Fruit fly (Drosophila melanogaster) whole organism, prepupa: ENCODE data around the gene CG34278.
A peak's percentile ranks its signal among the peaks of the same experiment; 100 is the strongest.

Experiments
- Blimp-1 ChIP-seq: fragments of 200-800 bp; sonication (Bioruptor generic); optimal IDR thresholded peaks from 3 replicates; lab custom pipeline; 2017; ENCODE audit warnings: missing biosample characterization, missing genetic modification characterization, mild to moderate bottlenecking, moderate library complexity, missing genetic modification reagents
- CG10631 ChIP-seq: fragments of 200-800 bp; sonication (Bioruptor generic); optimal IDR thresholded peaks from 2 replicates; lab custom pipeline; 2016; ENCODE audit warnings: missing biosample characterization, missing genetic modification characterization
- CG10669 ChIP-seq: fragments of 200-800 bp; sonication (Bioruptor generic); optimal IDR thresholded peaks from 3 replicates; lab custom pipeline; 2018; ENCODE audit warnings: missing biosample characterization, mild to moderate bottlenecking, missing genetic modification characterization, moderate library complexity
- CG11762 ChIP-seq: fragments of 200-800 bp; sonication (Bioruptor generic); optimal IDR thresholded peaks from 3 replicates; lab custom pipeline; 2016; ENCODE audit warnings: missing biosample characterization, missing genetic modification characterization; ENCODE audit not compliant: insufficient read depth
- CG15336 ChIP-seq: fragments of 200-800 bp; sonication (Bioruptor generic); IDR thresholded peaks from 2 replicates; pipeline ENCODE4 v1.3.6; 2022; ENCODE audit warnings: missing biosample characterization, missing genetic modification characterization
- CG1621 ChIP-seq: fragments of 200-800 bp; sonication (Bioruptor generic); optimal IDR thresholded peaks from 3 replicates; lab custom pipeline; 2018; ENCODE audit warnings: missing biosample characterization, mild to moderate bottlenecking, missing genetic modification characterization
- CG16779 ChIP-seq: fragments of 200-800 bp; sonication (Bioruptor generic); optimal IDR thresholded peaks from 3 replicates; lab custom pipeline; 2017; ENCODE audit warnings: missing biosample characterization, mild to moderate bottlenecking, missing genetic modification characterization
- CG3032 ChIP-seq: fragments of 200-800 bp; optimal IDR thresholded peaks from 2 replicates; lab custom pipeline; 2019; ENCODE audit warnings: missing biosample characterization, mild to moderate bottlenecking, missing genetic modification characterization, moderate library complexity
- CG31627 ChIP-seq: fragments of 200-800 bp; sonication (Bioruptor generic); optimal IDR thresholded peaks from 3 replicates; lab custom pipeline; 2016; ENCODE audit warnings: missing biosample characterization, missing genetic modification characterization
- CG32006 ChIP-seq: fragments of 200-800 bp; sonication (Bioruptor generic); optimal IDR thresholded peaks from 3 replicates; lab custom pipeline; 2017; ENCODE audit warnings: missing biosample characterization, mild to moderate bottlenecking, missing genetic modification characterization
- CG4318 ChIP-seq: fragments of 200-800 bp; sonication (Bioruptor generic); optimal IDR thresholded peaks from 3 replicates; lab custom pipeline; 2017; ENCODE audit warnings: missing biosample characterization, mild to moderate bottlenecking, missing genetic modification characterization
- CG6163 ChIP-seq: fragments of 200-800 bp; sonication (Bioruptor generic); IDR thresholded peaks from 3 replicates; pipeline ENCODE4 v1.3.6; 2022; ENCODE audit warnings: missing biosample characterization, missing genetic modification characterization
- CG6276 ChIP-seq: fragments of 200-800 bp; sonication (Bioruptor generic); optimal IDR thresholded peaks from 2 replicates; lab custom pipeline; 2017; ENCODE audit warnings: missing biosample characterization, mild to moderate bottlenecking, missing genetic modification characterization
- CG6808 ChIP-seq: fragments of 200-800 bp; sonication (Bioruptor generic); optimal IDR thresholded peaks from 3 replicates; lab custom pipeline; 2017; ENCODE audit warnings: missing biosample characterization, missing genetic modification characterization, mild to moderate bottlenecking, moderate library complexity, missing genetic modification reagents
- CG7368 ChIP-seq: fragments of 200-800 bp; sonication (Bioruptor generic); optimal IDR thresholded peaks from 3 replicates; lab custom pipeline; 2016; ENCODE audit warnings: missing biosample characterization, missing genetic modification characterization
- CG8119 ChIP-seq: fragments of 200-800 bp; sonication (Bioruptor generic); IDR thresholded peaks from 3 replicates; pipeline ENCODE4 v1.3.6; 2022; ENCODE audit warnings: missing biosample characterization, missing genetic modification characterization
- CG9139 ChIP-seq: fragments of 200-800 bp; sonication (Bioruptor generic); optimal IDR thresholded peaks from 3 replicates; lab custom pipeline; 2017; ENCODE audit warnings: missing biosample characterization, mild to moderate bottlenecking, missing genetic modification characterization
- Eip75B ChIP-seq: fragments of 200-800 bp; sonication (Bioruptor generic); optimal IDR thresholded peaks from 3 replicates; lab custom pipeline; 2016; ENCODE audit warnings: missing biosample characterization, missing genetic modification characterization
- Eip78C ChIP-seq: fragments of 200-800 bp; sonication (Bioruptor generic); peaks from one replicate; lab custom pipeline; 2016; ENCODE audit warnings: missing biosample characterization, missing genetic modification characterization
- Eip93F ChIP-seq: fragments of 200-800 bp; sonication (Bioruptor generic); optimal IDR thresholded peaks from 2 replicates; lab custom pipeline; 2016; ENCODE audit warnings: missing biosample characterization, mild to moderate bottlenecking, missing genetic modification characterization
- Ets21C ChIP-seq: fragments of 200-800 bp; sonication (Bioruptor generic); optimal IDR thresholded peaks from 3 replicates; lab custom pipeline; 2016; ENCODE audit warnings: missing biosample characterization, missing genetic modification characterization
- Ets96B ChIP-seq: fragments of 200-800 bp; optimal IDR thresholded peaks from 2 replicates; lab custom pipeline; 2019; ENCODE audit warnings: missing biosample characterization, mild to moderate bottlenecking, missing genetic modification characterization, moderate library complexity
- Gug ChIP-seq: fragments of 200-800 bp; sonication (Bioruptor generic); IDR thresholded peaks from 2 replicates; pipeline ENCODE4 v1.3.6; 2022; ENCODE audit warnings: missing biosample characterization, missing genetic modification characterization
- Hr38 ChIP-seq: sonication (Bioruptor generic); optimal IDR thresholded peaks from 2 replicates; lab custom pipeline; 2016; ENCODE audit warnings: missing biosample characterization, missing genetic modification characterization
- Hr39 ChIP-seq: fragments of 200-800 bp; sonication (Bioruptor generic); optimal IDR thresholded peaks from 2 replicates; lab custom pipeline; 2016; ENCODE audit warnings: missing biosample characterization, missing genetic modification characterization
- Hr4 ChIP-seq: fragments of 200-800 bp; sonication (Bioruptor generic); optimal IDR thresholded peaks from 3 replicates; lab custom pipeline; 2016; ENCODE audit warnings: missing biosample characterization, missing genetic modification characterization
- Lpt ChIP-seq: fragments of 200-800 bp; sonication (Bioruptor generic); optimal IDR thresholded peaks from 3 replicates; lab custom pipeline; 2016; ENCODE audit warnings: missing biosample characterization, missing genetic modification characterization
- Met ChIP-seq: fragments of 200-800 bp; sonication (Bioruptor generic); optimal IDR thresholded peaks from 3 replicates; lab custom pipeline; 2016; ENCODE audit warnings: missing biosample characterization, missing genetic modification characterization
- OdsH ChIP-seq: fragments of 200-800 bp; sonication (Bioruptor generic); optimal IDR thresholded peaks from 3 replicates; lab custom pipeline; 2016; ENCODE audit warnings: missing biosample characterization, missing genetic modification characterization
- Smox ChIP-seq: fragments of 200-800 bp; sonication (Bioruptor generic); optimal IDR thresholded peaks from 3 replicates; lab custom pipeline; 2016; ENCODE audit warnings: missing biosample characterization, missing genetic modification characterization
- Sox102F ChIP-seq: fragments of 200-800 bp; sonication (Bioruptor generic); optimal IDR thresholded peaks from 2 replicates; lab custom pipeline; 2016; ENCODE audit warnings: missing biosample characterization, mild to moderate bottlenecking, missing genetic modification characterization
- Sox14 ChIP-seq: fragments of 200-800 bp; sonication (Bioruptor generic); optimal IDR thresholded peaks from 3 replicates; lab custom pipeline; 2016; ENCODE audit warnings: missing biosample characterization, missing genetic modification characterization
- Sox15 ChIP-seq: fragments of 200-800 bp; sonication (Bioruptor generic); optimal IDR thresholded peaks from 3 replicates; lab custom pipeline; 2016; ENCODE audit warnings: missing biosample characterization, missing genetic modification characterization
- achi ChIP-seq: fragments of 200-800 bp; sonication (Bioruptor generic); optimal IDR thresholded peaks from 3 replicates; lab custom pipeline; 2016; ENCODE audit warnings: missing biosample characterization, missing genetic modification characterization
- acj6 ChIP-seq: fragments of 200-800 bp; sonication (Bioruptor generic); optimal IDR thresholded peaks from 3 replicates; lab custom pipeline; 2016; ENCODE audit warnings: missing biosample characterization, missing genetic modification characterization
- cyc ChIP-seq: fragments of 200-800 bp; sonication (Bioruptor generic); optimal IDR thresholded peaks from 3 replicates; lab custom pipeline; 2016; ENCODE audit warnings: missing biosample characterization, missing genetic modification characterization
- dac ChIP-seq: fragments of 200-800 bp; sonication (Bioruptor generic); optimal IDR thresholded peaks from 2 replicates; lab custom pipeline; 2017; ENCODE audit warnings: missing biosample characterization, mild to moderate bottlenecking, missing genetic modification characterization
- dsx ChIP-seq: fragments of 200-800 bp; optimal IDR thresholded peaks from 3 replicates; lab custom pipeline; 2019; ENCODE audit warnings: missing biosample characterization, mild to moderate bottlenecking, missing genetic modification characterization, moderate library complexity; ENCODE audit not compliant: poor library complexity, severe bottlenecking
- eg ChIP-seq: fragments of 200-800 bp; sonication (Bioruptor generic); IDR thresholded peaks from 3 replicates; pipeline ENCODE4 v1.3.6; 2022; ENCODE audit warnings: missing biosample characterization, missing genetic modification characterization
- esn ChIP-seq: fragments of 200-800 bp; sonication (Bioruptor generic); optimal IDR thresholded peaks from 2 replicates; lab custom pipeline; 2016; ENCODE audit warnings: missing biosample characterization, mild to moderate bottlenecking, missing genetic modification characterization, moderate library complexity
- fd59A ChIP-seq: fragments of 200-800 bp; sonication (Bioruptor generic); optimal IDR thresholded peaks from 2 replicates; lab custom pipeline; 2017; ENCODE audit warnings: missing biosample characterization, mild to moderate bottlenecking, missing genetic modification characterization, missing genetic modification reagents
- fd85E ChIP-seq: fragments of 200-800 bp; sonication (Bioruptor generic); optimal IDR thresholded peaks from 3 replicates; lab custom pipeline; 2016; ENCODE audit warnings: missing biosample characterization, missing genetic modification characterization
- fkh ChIP-seq: fragments of 200-800 bp; sonication (Bioruptor generic); optimal IDR thresholded peaks from 3 replicates; lab custom pipeline; 2017; ENCODE audit warnings: missing biosample characterization, mild to moderate bottlenecking, missing genetic modification characterization, moderate library complexity
- lz ChIP-seq: fragments of 200-800 bp; sonication (Bioruptor generic); optimal IDR thresholded peaks from 3 replicates; lab custom pipeline; 2016; ENCODE audit warnings: missing biosample characterization, missing genetic modification characterization
- net ChIP-seq: fragments of 200-800 bp; sonication (Bioruptor generic); optimal IDR thresholded peaks from 3 replicates; lab custom pipeline; 2016; ENCODE audit warnings: missing biosample characterization, missing genetic modification characterization
- pdm3 ChIP-seq: fragments of 200-800 bp; sonication (Bioruptor generic); optimal IDR thresholded peaks from 3 replicates; lab custom pipeline; 2016; ENCODE audit warnings: missing biosample characterization, missing genetic modification characterization
- spab ChIP-seq: fragments of 200-800 bp; sonication (Bioruptor generic); optimal IDR thresholded peaks from 2 replicates; lab custom pipeline; 2017; ENCODE audit warnings: missing biosample characterization, mild to moderate bottlenecking, missing genetic modification characterization, missing genetic modification reagents
- ss ChIP-seq, 2 experiments: fragments of 200-800 bp; sonication (Bioruptor generic); optimal IDR thresholded peaks; 2 replicates in 1 of 2; 3 replicates in 1 of 2; lab custom pipeline; 2017 to 2018; ENCODE audit warnings: mild to moderate bottlenecking in 2 of 2, missing biosample characterization in 2 of 2, missing genetic modification characterization in 2 of 2, moderate library complexity in 1 of 2
- svp ChIP-seq: fragments of 200-800 bp; sonication (Bioruptor generic); peaks from one replicate; lab custom pipeline; 2016; ENCODE audit warnings: missing biosample characterization, missing genetic modification characterization
- topi ChIP-seq: fragments of 200-800 bp; sonication (Bioruptor generic); optimal IDR thresholded peaks from 3 replicates; lab custom pipeline; 2016; ENCODE audit warnings: missing biosample characterization, missing genetic modification characterization
- vri ChIP-seq: fragments of 200-800 bp; sonication (Bioruptor generic); optimal IDR thresholded peaks from 3 replicates; lab custom pipeline; 2016; ENCODE audit warnings: missing biosample characterization, mild to moderate bottlenecking, missing genetic modification characterization

The CG34278 gene

DNA sequence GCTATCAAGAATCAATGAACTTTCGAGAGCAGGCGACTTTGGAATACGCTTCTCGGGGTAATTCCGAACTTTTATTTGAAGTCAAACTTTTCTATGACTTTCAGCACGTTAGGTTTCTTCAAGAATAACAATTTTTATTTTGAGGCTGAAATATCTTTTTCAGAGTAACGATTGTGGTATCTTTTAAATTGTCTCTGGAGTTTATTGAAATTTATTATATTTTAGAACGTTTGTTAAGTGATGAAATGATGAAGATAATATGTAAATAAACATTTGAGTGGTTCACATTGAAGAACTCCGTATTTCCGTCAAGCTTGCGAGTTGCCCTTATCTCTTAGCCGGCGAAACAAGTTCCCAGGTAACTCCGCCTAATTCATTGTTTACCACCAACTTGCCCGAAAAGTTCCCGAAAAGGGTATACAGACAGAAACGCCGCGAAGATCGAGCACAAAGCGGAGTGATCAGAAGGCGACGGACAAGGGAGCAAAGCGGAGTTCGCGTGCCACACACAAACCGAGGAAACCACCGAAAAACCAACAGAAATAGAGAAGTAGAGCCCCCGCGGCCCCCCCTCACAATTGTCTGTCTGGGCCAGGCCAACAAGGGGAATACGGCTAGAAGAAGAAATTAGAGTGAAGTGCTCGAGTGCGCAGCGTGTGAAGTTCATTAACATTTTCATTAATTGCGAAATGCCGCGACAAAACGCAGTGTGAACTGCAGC lies 2.5 kb upstream of the CG34278 start:
- peak; percentile 35 for TF ChIP-seq Hr4 (GFP tag; lab: Kevin White, UChicago)
- TF ChIP-seq CG7368 (GFP tag; lab: Kevin White, UChicago) = no peak
- TF ChIP-seq esn (GFP tag; lab: Kevin White, UChicago) = peak; percentile 83
- peak; percentile 43 for TF ChIP-seq CG10631
- TF ChIP-seq CG10669 (GFP tag; lab: Kevin White, UChicago) = peak; percentile 52
- peak; percentile 58 for TF ChIP-seq OdsH (GFP tag; lab: Kevin White, UChicago)
- TF ChIP-seq Smox = peak; percentile 20
- peak; percentile 69 for TF ChIP-seq fd59A (GFP tag; lab: Kevin White, UChicago)
- no peak for TF ChIP-seq CG16779
- peak; percentile 79 for TF ChIP-seq topi
- TF ChIP-seq Ets21C (GFP tag; lab: Kevin White, UChicago) = peak; percentile 38
- TF ChIP-seq CG32006 (GFP tag; lab: Kevin White, UChicago) = peak; percentile 63
- TF ChIP-seq fkh (GFP tag; lab: Kevin White, UChicago) = peak; percentile 50
- TF ChIP-seq Sox14 = peak; percentile 75
- TF ChIP-seq Sox102F (GFP tag; lab: Kevin White, UChicago) = peak; percentile 77
- no peak for TF ChIP-seq Eip93F (GFP tag; lab: Kevin White, UChicago)
- TF ChIP-seq pdm3 = peak; percentile 71
- no peak for TF ChIP-seq CG11762 (GFP tag; lab: Kevin White, UChicago)
- peak; percentile 58 for TF ChIP-seq achi
- TF ChIP-seq Gug (GFP tag; lab: Robert Waterston, UW) = no peak
- TF ChIP-seq CG8119 = no peak
- peak; percentile 54 for TF ChIP-seq net (GFP tag; lab: Kevin White, UChicago)
- TF ChIP-seq CG9139 (GFP tag; lab: Kevin White, UChicago) = peak; percentile 39
- TF ChIP-seq Sox15 (GFP tag; lab: Kevin White, UChicago) = peak; percentile 37
- peak; percentile 91 for TF ChIP-seq svp (GFP tag; lab: Kevin White, UChicago)
- peak; percentile 65 for TF ChIP-seq CG6808 (GFP tag; lab: Kevin White, UChicago)
- TF ChIP-seq spab = peak; percentile 61
- 0 out of 3 replicates have a peak, but pooled peaks have one; percentile 33 for TF ChIP-seq CG6163 (GFP tag; lab: Robert Waterston, UW)
- TF ChIP-seq CG15336 (GFP tag; lab: Robert Waterston, UW) = no peak
- TF ChIP-seq dac (GFP tag; lab: Kevin White, UChicago) = no peak
- peak; percentile 74 for TF ChIP-seq CG3032 (tag; lab: Kevin White, UChicago)
- peak; percentile 15 for TF ChIP-seq Blimp-1 (GFP tag; lab: Kevin White, UChicago)
- peak; percentile 44 for TF ChIP-seq CG4318 (GFP tag; lab: Kevin White, UChicago)
- TF ChIP-seq Hr38 = no peak
- TF ChIP-seq ss (GFP tag; optimal IDR thresholded peaks at IDR 0.05; lab: Kevin White, UChicago) = peak; percentile 32 to 38
- peak; percentile 68 for TF ChIP-seq lz (GFP tag; lab: Kevin White, UChicago)
- TF ChIP-seq Lpt (GFP tag; lab: Kevin White, UChicago) = no peak
- peak; percentile 92 for TF ChIP-seq Eip78C (GFP tag; lab: Kevin White, UChicago)
- peak; percentile 75 for TF ChIP-seq CG31627 (GFP tag; lab: Kevin White, UChicago)
- TF ChIP-seq fd85E (GFP tag; lab: Kevin White, UChicago) = no peak
- peak; percentile 64 for TF ChIP-seq acj6 (GFP tag; lab: Kevin White, UChicago)
- TF ChIP-seq Met = peak; percentile 83
- peak; percentile 59 for TF ChIP-seq Ets96B
- TF ChIP-seq CG6276 (GFP tag; lab: Kevin White, UChicago) = peak; percentile 37
- peak; percentile 62 for TF ChIP-seq vri (GFP tag; lab: Kevin White, UChicago)
- TF ChIP-seq Hr39 = peak; percentile 69
- TF ChIP-seq dsx (GFP tag; lab: Kevin White, UChicago) = peak; percentile 63
- TF ChIP-seq CG1621 (tag; lab: Kevin White, UChicago) = peak; percentile 10
- peak; percentile 57 for TF ChIP-seq Eip75B (GFP tag; lab: Kevin White, UChicago)
- TF ChIP-seq cyc (GFP tag; lab: Kevin White, UChicago) = peak; percentile 57
- TF ChIP-seq eg (GFP tag; lab: Robert Waterston, UW) = no peak
